Fruit fly (Drosophila melanogaster) whole organism: ENCODE measurements around the gene CG13708.

Experiments used
- CG8478 ChIP-seq: fragments of >200 bp; optimal IDR thresholded peaks from 2 replicates; lab custom pipeline; 2018; ENCODE audit warnings: inconsistent platforms
- Dll ChIP-seq: fragments of >200 bp; optimal IDR thresholded peaks from 2 replicates; lab custom pipeline; 2017
- EcR ChIP-seq, 2 experiments: fragments of >200 bp; optimal IDR thresholded peaks; 2 replicates each; lab custom pipeline; 2017; ENCODE audit warnings: missing biosample characterization in 2 of 2, missing genetic modification characterization in 2 of 2, missing genetic modification reagents in 2 of 2
- pan ChIP-seq: fragments of >200 bp; optimal IDR thresholded peaks from 2 replicates; lab custom pipeline; 2017
- psq ChIP-seq: fragments of >200 bp; optimal IDR thresholded peaks from 2 replicates; lab custom pipeline; 2017
- usp ChIP-seq: fragments of >200 bp; optimal IDR thresholded peaks from 2 replicates; lab custom pipeline; 2017; ENCODE audit warnings: missing biosample characterization, missing genetic modification characterization, mixed read lengths

CG13708 gene

DNA sequence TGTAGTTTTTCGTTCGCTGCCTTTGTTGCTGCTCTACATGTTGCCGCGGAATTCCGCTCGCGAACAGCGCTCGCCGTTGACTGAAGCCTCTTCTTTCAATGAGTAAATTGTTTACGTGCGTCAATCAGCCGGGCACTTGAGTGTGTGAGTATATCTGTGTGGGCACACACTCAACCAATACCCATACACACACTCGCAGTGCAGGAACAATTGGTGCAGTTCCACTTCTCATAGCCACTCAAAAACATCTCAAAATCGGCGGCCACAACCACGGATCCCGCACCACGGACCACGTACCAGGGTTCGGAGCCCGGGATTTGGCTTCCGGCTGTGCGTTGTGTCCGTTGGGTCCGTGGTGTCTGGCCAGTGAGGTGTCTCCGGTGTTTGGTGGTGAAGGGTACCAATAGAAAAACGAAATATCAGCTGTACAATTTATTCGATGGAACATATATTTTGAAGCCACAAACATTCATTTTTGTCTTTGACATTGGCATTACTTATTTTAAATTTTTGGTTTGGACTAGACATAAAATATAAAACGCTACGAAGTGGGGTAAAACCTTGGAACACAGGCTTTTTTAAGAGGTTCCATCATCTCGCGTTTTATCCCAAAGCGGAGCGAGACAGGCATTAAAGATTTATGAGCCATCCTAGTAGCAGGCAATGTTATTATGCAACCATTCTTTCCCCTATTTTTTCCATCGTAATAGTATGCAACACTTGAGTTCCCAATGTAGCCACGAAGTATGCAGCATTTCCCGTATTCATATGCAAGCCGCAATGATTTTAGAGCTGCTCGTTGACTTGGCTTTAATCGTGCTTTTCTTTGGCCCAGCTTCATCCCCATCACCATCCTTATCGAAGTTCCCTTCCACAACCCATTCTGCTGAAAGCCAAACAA, 6.9 kb upstream of the CG13708 start, which contains the start of gene CG13707:
Gene CG13707 (minus strand): TSS at position 70 of the 901 bp plus-strand sequence.
- TF ChIP-seq Dll: no peak
- TF ChIP-seq CG8478: no peak
- TF ChIP-seq EcR (GFP tag; optimal IDR thresholded peaks at IDR 0.05; lab: Kevin White, UChicago): no peak
- TF ChIP-seq psq (lab: Kevin White, UChicago): no peak
- no peak for TF ChIP-seq pan (lab: Kevin White, UChicago)
- TF ChIP-seq usp (GFP tag; lab: Kevin White, UChicago): no peak

DNA sequence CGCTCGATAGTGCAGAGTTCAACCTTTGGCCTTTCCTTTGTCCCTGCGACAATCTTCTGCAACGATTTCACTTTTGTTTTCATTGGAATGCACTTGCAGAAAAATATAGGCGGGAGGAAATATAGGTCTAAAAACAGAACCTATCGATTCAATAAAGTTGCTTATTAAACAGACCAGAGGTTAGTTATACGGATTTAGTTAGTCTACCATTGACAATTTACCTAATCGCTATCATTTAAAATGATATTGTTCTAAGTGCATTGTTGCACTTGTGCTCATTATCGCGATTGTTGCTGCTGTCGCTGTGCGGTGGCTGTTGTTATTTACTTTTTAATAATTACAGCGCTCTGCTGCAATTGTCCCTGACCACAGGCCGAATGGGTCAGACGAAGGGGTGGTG, 3.0 kb upstream of the CG13708 start:
- TF ChIP-seq pan (lab: Kevin White, UChicago) (no peak), Dll (no peak), usp (GFP tag; lab: Kevin White, UChicago) (no peak), psq (lab: Kevin White, UChicago) (no peak), CG8478 (no peak), EcR (GFP tag; optimal IDR thresholded peaks at IDR 0.05; lab: Kevin White, UChicago) (no peak)

DNA sequence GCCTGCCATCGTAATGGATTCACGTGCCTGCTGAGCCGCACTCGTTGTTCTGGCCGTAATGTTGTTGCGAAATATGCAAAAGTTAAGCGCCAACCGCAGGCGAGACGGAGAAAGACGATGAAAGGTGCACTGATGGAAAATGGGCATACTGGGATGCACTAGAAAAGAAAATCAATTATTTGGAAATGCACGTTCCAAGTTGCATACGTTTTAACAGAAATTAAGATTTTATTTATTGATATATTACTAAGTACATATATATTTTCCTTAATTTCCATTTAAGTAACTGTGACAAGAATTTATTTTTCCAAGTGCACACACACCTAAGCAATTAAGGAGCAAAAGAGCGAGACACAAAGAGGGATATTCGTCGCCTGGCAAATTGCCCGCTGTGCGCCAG, 1.6 kb upstream of the CG13708 start:
- TF ChIP-seq psq (lab: Kevin White, UChicago): no peak
- no peak for TF ChIP-seq CG8478
- TF ChIP-seq usp (GFP tag; lab: Kevin White, UChicago): no peak
- no peak for TF ChIP-seq pan (lab: Kevin White, UChicago)
- TF ChIP-seq Dll: no peak
- TF ChIP-seq EcR (GFP tag; optimal IDR thresholded peaks at IDR 0.05; lab: Kevin White, UChicago): no peak

DNA sequence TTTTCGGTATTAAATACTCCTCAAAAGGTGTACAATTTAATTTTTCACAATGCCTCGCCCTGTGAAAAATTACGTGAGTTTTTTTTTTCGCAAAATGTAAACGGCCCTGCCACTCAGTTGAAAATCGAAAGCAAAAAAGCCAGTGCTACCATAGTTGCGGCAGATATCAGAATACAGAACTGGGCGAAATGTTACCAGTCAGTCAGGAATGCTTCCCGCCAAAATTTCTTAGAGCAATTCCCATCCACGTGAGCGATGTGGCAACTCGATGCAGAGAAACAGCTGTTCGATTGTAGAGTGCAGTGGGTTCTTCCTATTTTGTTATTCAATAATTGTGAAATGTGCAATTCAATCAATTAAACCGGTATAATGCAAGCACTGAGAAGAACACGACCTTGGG, 7.8 kb downstream of the CG13708 start, which contains the start of the genes Dhc64C and LeuRS-m:
Gene Dhc64C (minus strand): TSS at position 104 of the 400 bp plus-strand sequence.
Gene LeuRS-m (plus strand): TSS at position 270 of the 400 bp plus-strand sequence.
- no peak for TF ChIP-seq psq (lab: Kevin White, UChicago)
- TF ChIP-seq CG8478: no peak
- no peak for TF ChIP-seq pan (lab: Kevin White, UChicago)
- no peak for TF ChIP-seq usp (GFP tag; lab: Kevin White, UChicago)
- no peak for TF ChIP-seq EcR (GFP tag; optimal IDR thresholded peaks at IDR 0.05; lab: Kevin White, UChicago)
- TF ChIP-seq Dll: no peak

DNA sequence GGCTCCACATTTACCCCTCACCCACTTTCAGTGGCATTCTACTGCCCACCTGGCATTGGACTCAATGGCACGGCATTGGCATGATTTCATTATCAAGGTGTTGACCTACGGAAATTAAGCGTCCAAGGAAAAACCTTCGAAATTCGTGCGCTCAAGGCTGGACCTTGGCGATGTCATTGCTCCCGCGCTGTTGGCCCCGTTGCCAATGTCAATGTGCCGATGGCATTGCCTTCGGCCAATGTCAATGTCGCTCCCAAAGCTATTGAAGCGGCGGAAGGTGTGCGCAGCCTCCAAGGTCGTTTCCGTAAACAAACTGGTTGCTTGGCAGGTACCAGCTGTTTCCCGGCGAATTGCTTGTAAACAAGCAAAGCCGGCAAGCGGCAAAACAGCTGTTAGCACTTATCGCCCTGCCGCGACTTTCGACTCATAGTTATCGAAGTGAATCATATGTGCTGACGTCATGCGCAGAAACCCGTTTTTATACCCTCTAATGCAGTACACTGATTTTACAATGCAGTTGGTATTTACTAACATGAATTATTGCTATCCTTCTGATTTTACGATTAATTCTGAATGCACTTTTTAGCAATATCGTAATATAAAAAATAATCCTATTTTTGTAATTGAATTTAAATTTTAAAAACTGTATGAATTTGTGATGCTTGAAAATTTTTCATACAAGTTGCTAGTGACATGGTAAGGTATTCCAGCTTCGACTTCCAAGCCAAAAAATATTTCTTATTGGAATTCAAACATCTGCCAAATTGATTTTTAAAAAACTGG, 8.8 kb downstream of the CG13708 start:
- TF ChIP-seq EcR (GFP tag; optimal IDR thresholded peaks at IDR 0.05; lab: Kevin White, UChicago) (no peak), pan (lab: Kevin White, UChicago) (no peak), usp (GFP tag; lab: Kevin White, UChicago) (no peak), psq (lab: Kevin White, UChicago) (no peak), Dll (no peak), CG8478 (no peak)

DNA sequence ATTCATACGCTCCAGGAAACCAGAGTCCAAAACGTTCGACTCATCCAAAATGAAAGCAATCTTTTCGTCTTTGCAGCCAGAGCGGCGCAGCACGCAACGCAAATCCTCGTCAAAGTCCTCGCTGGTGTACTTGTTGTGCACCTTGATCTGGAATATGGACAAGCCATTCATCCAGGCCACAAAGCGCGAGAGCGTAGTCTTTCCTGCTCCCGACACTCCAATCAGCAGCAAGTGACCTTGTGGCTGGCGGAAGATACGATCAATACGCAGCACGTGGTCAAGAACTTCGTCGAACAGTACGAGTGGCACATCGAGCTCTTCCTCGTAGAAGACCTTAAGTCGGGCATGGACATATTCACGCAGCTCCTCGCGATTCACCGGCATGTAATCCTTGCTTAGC, 19.2 kb downstream of the CG13708 start:
- TF ChIP-seq psq (lab: Kevin White, UChicago): no peak
- no peak for TF ChIP-seq pan (lab: Kevin White, UChicago)
- TF ChIP-seq CG8478: no peak
- TF ChIP-seq Dll: no peak
- TF ChIP-seq EcR (GFP tag; optimal IDR thresholded peaks at IDR 0.05; lab: Kevin White, UChicago): no peak
- no peak for TF ChIP-seq usp (GFP tag; lab: Kevin White, UChicago)

DNA sequence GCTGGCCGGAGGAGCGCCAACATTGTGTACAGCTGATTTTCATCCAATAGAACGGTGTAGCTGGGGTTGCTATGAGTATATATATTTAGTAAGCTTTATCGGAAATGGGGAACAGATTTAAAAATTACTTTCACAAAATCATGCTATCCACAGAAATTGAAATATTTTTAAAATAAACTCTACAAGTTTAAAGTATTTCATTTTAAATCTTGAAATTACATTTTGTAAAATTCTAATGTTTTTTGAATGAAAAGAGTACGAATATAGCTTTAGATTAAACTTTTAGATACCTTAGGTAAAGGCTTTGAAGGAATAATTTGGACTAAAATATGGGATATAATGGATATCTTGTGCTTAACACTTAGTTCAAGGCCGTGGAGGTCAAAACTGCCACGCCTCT, 26.1 kb downstream of the CG13708 start, which contains the start of gene CG18808:
Gene CG18808 (minus strand): TSS at position 101 of the 400 bp plus-strand sequence.
- no peak for TF ChIP-seq Dll
- no peak for TF ChIP-seq CG8478
- TF ChIP-seq usp (GFP tag; lab: Kevin White, UChicago): no peak
- TF ChIP-seq pan (lab: Kevin White, UChicago): no peak
- no peak for TF ChIP-seq psq (lab: Kevin White, UChicago)
- no peak for TF ChIP-seq EcR (GFP tag; optimal IDR thresholded peaks at IDR 0.05; lab: Kevin White, UChicago)

DNA sequence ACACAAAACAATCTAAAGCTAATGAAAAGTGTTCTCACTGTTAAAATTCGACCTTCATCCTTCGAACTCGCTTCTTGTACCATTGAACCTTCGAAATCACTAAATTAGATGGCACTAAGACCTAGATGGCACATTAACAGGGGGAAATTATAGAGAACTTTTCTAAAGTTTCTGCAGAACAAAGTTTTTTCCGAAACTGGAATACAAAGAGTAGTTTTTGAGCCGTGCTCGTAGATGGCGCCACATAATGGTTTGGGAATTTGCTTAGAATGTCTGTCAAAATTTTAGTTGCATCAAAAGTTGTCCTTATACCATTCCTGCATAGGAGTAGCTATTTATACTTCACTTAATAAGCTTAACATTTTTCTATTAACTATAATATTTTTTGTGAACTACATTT, 27.6 kb downstream of the CG13708 start:
- TF ChIP-seq CG8478 (no peak), usp (GFP tag; lab: Kevin White, UChicago) (no peak), Dll (no peak), psq (lab: Kevin White, UChicago) (no peak), EcR (GFP tag; optimal IDR thresholded peaks at IDR 0.05; lab: Kevin White, UChicago) (no peak), pan (lab: Kevin White, UChicago) (no peak)

DNA sequence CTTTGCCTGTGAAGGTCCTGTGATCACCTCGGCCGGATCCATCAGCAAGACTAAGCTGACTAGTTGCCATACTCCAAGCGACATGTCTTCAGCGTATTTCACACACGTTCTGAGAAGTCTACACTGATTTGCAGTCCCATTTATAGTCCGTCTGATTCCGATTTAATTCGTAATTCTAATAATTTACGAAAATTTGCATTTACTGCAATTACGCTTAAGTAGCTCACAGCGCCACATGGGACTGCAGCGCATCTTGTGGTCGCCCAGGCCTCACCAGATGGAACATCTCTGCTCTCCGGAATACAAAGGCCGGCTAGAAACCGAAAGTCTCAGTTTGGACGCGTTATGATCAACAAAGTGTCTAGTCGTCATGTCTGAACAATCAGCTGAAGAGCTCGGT, 28.2 kb downstream of the CG13708 start, which contains the start of gene CG7509:
Gene CG7509 (minus strand): TSS at position 101 of the 400 bp plus-strand sequence.
- TF ChIP-seq psq (lab: Kevin White, UChicago) (no peak), usp (GFP tag; lab: Kevin White, UChicago) (no peak), EcR (GFP tag; optimal IDR thresholded peaks at IDR 0.05; lab: Kevin White, UChicago) (no peak), pan (lab: Kevin White, UChicago) (no peak), CG8478 (no peak)

DNA sequence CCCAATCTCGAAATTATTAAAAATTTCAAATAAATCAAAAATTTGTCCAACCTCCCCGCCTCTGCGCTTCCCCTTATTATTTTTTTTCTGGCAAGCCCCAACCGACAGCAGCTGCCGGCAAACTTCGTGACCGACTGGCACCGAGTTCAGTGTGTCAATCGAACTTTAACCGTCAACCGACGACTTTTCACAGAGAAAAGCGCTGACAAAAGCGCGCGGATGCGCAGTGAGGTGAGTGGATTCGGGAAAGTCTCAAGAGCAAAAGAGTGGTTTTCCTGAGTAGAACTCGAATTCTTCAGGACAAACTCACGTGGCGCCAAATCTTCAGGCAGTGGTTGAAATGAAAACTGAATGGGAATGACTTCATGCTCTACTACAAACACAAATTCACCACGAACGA, 32.8 kb downstream of the CG13708 start:
- TF ChIP-seq pan (lab: Kevin White, UChicago) (no peak), psq (lab: Kevin White, UChicago) (no peak), usp (GFP tag; lab: Kevin White, UChicago) (no peak), CG8478 (no peak), EcR (GFP tag; optimal IDR thresholded peaks at IDR 0.05; lab: Kevin White, UChicago) (no peak), Dll (no peak)
